Worm (Caenorhabditis elegans): ENCODE data around the gene T26C12.1.
"Not testable (repeated sequence)": the region's sequence is repeated elsewhere in the genome, so short reads cannot be mapped to it uniquely, and the experiment has no call there.

DNA sequence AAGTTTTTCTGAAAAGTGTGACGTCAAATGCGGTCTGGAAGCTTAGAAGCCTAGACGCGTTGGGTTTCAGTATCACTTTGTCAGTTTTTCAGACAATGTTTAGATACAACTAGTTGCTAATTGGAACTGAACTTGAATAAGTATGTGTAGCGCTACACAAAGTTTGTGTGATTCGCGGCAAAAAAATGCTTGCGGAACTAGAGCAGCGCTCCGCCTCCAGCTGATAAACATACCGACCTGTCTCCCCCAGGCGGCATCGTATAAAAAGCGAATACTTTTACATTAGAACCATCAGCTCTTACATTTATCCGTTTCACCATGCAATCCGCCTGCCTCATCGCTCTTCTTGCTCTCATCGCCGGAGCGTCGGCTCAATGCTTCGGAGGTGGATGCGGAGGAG lies 45.0 kb downstream of the T26C12.1 start, which contains the start of gene idpp-12:
- not testable (repeated sequence) for TF ChIP-seq flt-1 (GFP tag; IDR thresholded peaks at IDR 0.05); klf-2 (GFP tag; conservative IDR thresholded peaks at IDR 0.05); T22C8.4 (GFP tag; IDR thresholded peaks at IDR 0.05)
